Fruit fly (Drosophila melanogaster): Measurements from ENCODE around the gene CG10514.

DNA sequence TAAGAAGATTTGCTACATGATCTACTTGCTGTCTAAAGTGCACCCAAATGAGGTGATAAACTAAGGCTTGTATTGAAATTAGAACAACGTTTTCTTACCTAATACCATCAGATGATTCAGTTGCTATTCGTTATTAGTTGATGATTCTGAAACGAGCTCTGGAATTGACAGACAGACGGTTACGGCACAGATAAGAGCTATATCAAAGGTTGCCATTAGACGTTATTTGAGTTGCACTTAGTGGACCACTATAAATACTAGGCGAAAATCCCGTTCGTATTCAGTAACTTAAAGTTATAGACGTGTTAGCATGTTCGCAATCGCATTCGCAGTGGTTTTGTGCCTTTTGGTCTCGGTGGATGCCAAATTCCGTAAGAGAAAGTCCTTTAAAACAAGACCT, 39.8 kb downstream of the CG10514 start, which contains the start of gene to:
- no peak for TF ChIP-seq dmrt99B (tag; optimal IDR thresholded peaks at IDR 0.05)
- TF ChIP-seq CG1832 (GFP tag; optimal IDR thresholded peaks at IDR 0.05) = no peak
- no peak for TF ChIP-seq CG12155 (GFP tag; optimal IDR thresholded peaks at IDR 0.05)
- TF ChIP-seq aop (GFP tag; IDR thresholded peaks at IDR 0.05) = no peak
- TF ChIP-seq CG11560 (tag; IDR thresholded peaks at IDR 0.05) = no peak
- TF ChIP-seq dmrt11E (tag; optimal IDR thresholded peaks at IDR 0.05) = no peak
- TF ChIP-seq CG5953 (GFP tag; IDR thresholded peaks at IDR 0.05) = no peak
- no peak for TF ChIP-seq lmd (GFP tag; IDR thresholded peaks at IDR 0.05)
- no peak for TF ChIP-seq CG17359 (tag; optimal IDR thresholded peaks at IDR 0.05)
- TF ChIP-seq CG13123 (GFP tag; optimal IDR thresholded peaks at IDR 0.05) = no peak
